Worm (Caenorhabditis elegans) whole organism, L3 larva: ENCODE data around the gene ZK1307.4.

Experiments
- ZK546.5 ChIP-seq: sonication (generic microtip); optimal IDR thresholded peaks from 2 replicates; lab custom pipeline; 2017; ENCODE audit warnings: missing biosample characterization, missing genetic modification characterization
- egl-27 ChIP-seq: sonication (generic microtip); optimal IDR thresholded peaks from 4 replicates; lab custom pipeline; 2017; ENCODE audit warnings: missing biosample characterization, missing genetic modification reagents, missing genetic modification characterization
- elt-1 ChIP-seq: fragments of 150-350 bp; optimal IDR thresholded peaks from 2 replicates; lab custom pipeline; 2014; ENCODE audit warnings: missing biosample characterization, missing genetic modification characterization
- fkh-10 ChIP-seq: sonication (generic microtip); optimal IDR thresholded peaks from 2 replicates; lab custom pipeline; 2017; ENCODE audit warnings: missing biosample characterization, missing genetic modification reagents, missing genetic modification characterization
- fos-1 ChIP-seq: fragments of 150-350 bp; optimal IDR thresholded peaks from 2 replicates; lab custom pipeline; 2014; ENCODE audit warnings: missing biosample characterization, missing genetic modification characterization
- nfya-1 ChIP-seq: sonication (generic microtip); optimal IDR thresholded peaks from 2 replicates; lab custom pipeline; 2017; ENCODE audit warnings: missing genetic modification characterization, mild to moderate bottlenecking, missing compliant biosample characterization, antibody characterized with exemption, moderate library complexity; ENCODE audit not compliant: insufficient read depth
- nhr-28 ChIP-seq: fragments of 150-350 bp; optimal IDR thresholded peaks from 2 replicates; lab custom pipeline; 2014; ENCODE audit warnings: missing biosample characterization, missing genetic modification characterization
- nhr-77 ChIP-seq: fragments of 150-350 bp; optimal IDR thresholded peaks from 2 replicates; lab custom pipeline; 2014; ENCODE audit warnings: missing biosample characterization, missing genetic modification characterization
- skn-1 ChIP-seq: fragments of 150-350 bp; optimal IDR thresholded peaks from 2 replicates; lab custom pipeline; 2014; ENCODE audit warnings: missing biosample characterization, missing genetic modification characterization

DNA sequence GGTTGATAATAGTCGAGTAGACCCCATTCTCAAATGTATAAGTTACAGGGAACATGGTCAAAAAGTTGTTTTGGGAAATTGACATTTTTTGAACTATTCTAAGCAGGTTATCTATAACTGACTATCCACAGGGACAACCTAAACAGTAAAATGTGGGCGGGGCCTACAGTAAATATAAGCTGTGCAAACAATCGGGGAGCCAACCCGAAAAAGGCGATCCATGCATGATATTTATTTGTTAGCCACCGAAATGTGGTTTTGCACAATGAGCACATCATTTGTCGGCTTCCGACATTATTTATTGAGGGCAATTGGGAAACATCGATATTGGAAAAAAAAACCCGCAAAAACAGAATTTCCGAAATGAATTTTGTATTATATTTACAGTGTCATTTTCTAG, 36.9 kb downstream of the ZK1307.4 start, which contains the start of gene hlh-6:
- TF ChIP-seq nhr-77 (tag; lab: Kevin White, UChicago): no peak
- TF ChIP-seq ZK546.5: no peak
- no peak for TF ChIP-seq egl-27
- TF ChIP-seq nfya-1 (tag; lab: Kevin White, UChicago): no peak
- TF ChIP-seq skn-1 (tag; lab: Kevin White, UChicago): no peak
- no peak for TF ChIP-seq elt-1
- no peak for TF ChIP-seq nhr-28 (tag; lab: Kevin White, UChicago)
- TF ChIP-seq fos-1 (tag; lab: Kevin White, UChicago): no peak
- TF ChIP-seq fkh-10 (GFP tag; lab: Kevin White, UChicago): no peak
